Fruit fly (Drosophila melanogaster): ENCODE results near the gene tal-1A.
A peak's percentile ranks its signal among the peaks of the same experiment; 100 is the strongest.

Gene tal-1A

DNA sequence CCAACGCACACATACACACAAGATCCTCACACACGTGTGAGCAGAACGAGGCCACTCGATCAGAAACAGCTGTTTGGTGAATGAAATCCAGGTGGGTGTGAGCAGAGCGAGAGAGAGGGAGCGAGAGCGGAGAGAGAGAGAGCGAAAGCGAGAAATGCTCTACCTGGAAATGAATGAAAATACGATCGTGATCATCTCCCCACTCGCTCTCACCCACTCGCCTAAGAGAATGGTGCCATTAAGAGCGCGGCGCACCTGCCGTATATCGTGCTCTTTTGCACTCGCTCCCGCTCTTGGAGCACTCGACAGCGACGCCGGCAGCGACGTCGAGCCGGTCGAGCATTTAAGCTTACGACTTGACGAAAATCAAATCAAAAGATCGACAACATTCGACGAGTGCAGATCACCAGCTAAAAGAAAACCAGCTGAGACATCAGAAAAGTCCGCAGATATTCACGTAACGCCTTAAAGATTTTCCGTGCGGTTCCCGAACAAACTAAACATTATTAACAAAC lies at the start of gene tal-1A, which contains the start of the genes tal-2A, tal-3A and tal-AA (continued):
- TF ChIP-seq CG2875 (GFP tag; optimal IDR thresholded peaks at IDR 0.05): no peak
- peak; percentile 15; the same call in 1 of the 3 replicates for TF ChIP-seq row (GFP tag; IDR thresholded peaks at IDR 0.05)
- no peak; the same call in 1 of the 2 replicates for TF ChIP-seq Nf-YA (GFP tag; IDR thresholded peaks at IDR 0.05)
- no peak for TF ChIP-seq pho (GFP tag; optimal IDR thresholded peaks at IDR 0.05)
- TF ChIP-seq az2 (GFP tag; optimal IDR thresholded peaks at IDR 0.05): no peak
- TF ChIP-seq CG17328 (GFP tag; IDR thresholded peaks at IDR 0.05): 0 out of 2 replicates have a peak, but pooled peaks have one; percentile 10
- no peak for TF ChIP-seq CG13775 (GFP tag; optimal IDR thresholded peaks at IDR 0.05)
- no peak for TF ChIP-seq Hr3 (GFP tag; optimal IDR thresholded peaks at IDR 0.05)
- TF ChIP-seq crol (GFP tag; IDR thresholded peaks at IDR 0.05): no peak
- no peak for TF ChIP-seq mam (GFP tag; optimal IDR thresholded peaks at IDR 0.05)
- no peak for TF ChIP-seq CG11247 (GFP tag; IDR thresholded peaks at IDR 0.05)
- TF ChIP-seq E2f2 (GFP tag; IDR thresholded peaks at IDR 0.05): peak; percentile 19; the same call in 1 of the 2 replicates
- TF ChIP-seq CG13624 (GFP tag; optimal IDR thresholded peaks at IDR 0.05): no peak
- TF ChIP-seq Ravus (GFP tag; IDR thresholded peaks at IDR 0.05): no peak
- no peak for TF ChIP-seq NC2β (GFP tag; optimal IDR thresholded peaks at IDR 0.05)
- TF ChIP-seq aop (GFP tag; IDR thresholded peaks at IDR 0.05): 0 out of 2 replicates have a peak, but pooled peaks have one; percentile 24
- no peak for TF ChIP-seq lmd (GFP tag; IDR thresholded peaks at IDR 0.05)
- TF ChIP-seq CG12659 (GFP tag; optimal IDR thresholded peaks at IDR 0.05): no peak
- TF ChIP-seq Ssrp (tag; optimal IDR thresholded peaks at IDR 0.05): no peak
- TF ChIP-seq CG3407 (GFP tag; optimal IDR thresholded peaks at IDR 0.05): no peak
- TF ChIP-seq nau (GFP tag; optimal IDR thresholded peaks at IDR 0.05): peak; percentile 47
- peak; percentile 86; the same call in 2 of the 4 replicates for TF ChIP-seq chinmo (GFP tag; IDR thresholded peaks at IDR 0.05; ENCODE audit: partially characterized antibody)
- no peak for TF ChIP-seq Gsc (GFP tag; IDR thresholded peaks at IDR 0.05)
- no peak for TF ChIP-seq CG14710 (tag; optimal IDR thresholded peaks at IDR 0.05)
- TF ChIP-seq CG13296 (GFP tag; optimal IDR thresholded peaks at IDR 0.05): no peak
- TF ChIP-seq NC2α (GFP tag; optimal IDR thresholded peaks at IDR 0.05): peak; percentile 60
- TF ChIP-seq Poxn (GFP tag; IDR thresholded peaks at IDR 0.05): no peak
- no peak for TF ChIP-seq CG7786 (GFP tag; optimal IDR thresholded peaks at IDR 0.05)
- peak; percentile 19 for TF ChIP-seq twi (tag; optimal IDR thresholded peaks at IDR 0.05)
- no peak for TF ChIP-seq croc (GFP tag; conservative IDR thresholded peaks at IDR 0.05)
- no peak for TF ChIP-seq Dref (GFP tag; IDR thresholded peaks at IDR 0.05)
- peak; percentile 45; the same call in 1 of the 3 replicates for TF ChIP-seq gce (GFP tag; IDR thresholded peaks at IDR 0.05)
- TF ChIP-seq CG6683 (GFP tag; optimal IDR thresholded peaks at IDR 0.05): no peak
- TF ChIP-seq CG10431 (GFP tag; optimal IDR thresholded peaks at IDR 0.05): peak; percentile 41
- no peak for TF ChIP-seq Lhr (GFP tag; optimal IDR thresholded peaks at IDR 0.05)
- TF ChIP-seq CG10543 (GFP tag; optimal IDR thresholded peaks at IDR 0.05): no peak
- TF ChIP-seq CG12769 (tag; optimal IDR thresholded peaks at IDR 0.05): peak; percentile 52
- TF ChIP-seq tll (GFP tag; optimal IDR thresholded peaks at IDR 0.05): no peak
- TF ChIP-seq Hmr (GFP tag; optimal IDR thresholded peaks at IDR 0.05): no peak
- no peak for TF ChIP-seq prd (optimal IDR thresholded peaks at IDR 0.05)
- TF ChIP-seq prd (GFP tag; IDR thresholded peaks at IDR 0.05): no peak
- TF ChIP-seq CG17568 (GFP tag; optimal IDR thresholded peaks at IDR 0.05): no peak
- peak; percentile 65; the same call in 1 of the 3 replicates for TF ChIP-seq otp (GFP tag; IDR thresholded peaks at IDR 0.05)
- no peak for TF ChIP-seq Side (GFP tag; optimal IDR thresholded peaks at IDR 0.05)
- TF ChIP-seq lov (optimal IDR thresholded peaks at IDR 0.05): no peak
- TF ChIP-seq lov (GFP tag; IDR thresholded peaks at IDR 0.05): no peak
- no peak for TF ChIP-seq pum (GFP tag; optimal IDR thresholded peaks at IDR 0.05)
- TF ChIP-seq Mes4 (GFP tag; optimal IDR thresholded peaks at IDR 0.05): no peak
- TF ChIP-seq CoRest (tag; optimal IDR thresholded peaks at IDR 0.05): no peak
- no peak for TF ChIP-seq CG6654 (GFP tag; optimal IDR thresholded peaks at IDR 0.05)
- TF ChIP-seq CG1832 (GFP tag; optimal IDR thresholded peaks at IDR 0.05): peak; percentile 81

Measured in whole organism, embryonic.